Worm (Caenorhabditis elegans): ENCODE data around the gene Y102A11A.3.
"Not testable (repeated sequence)": the region's sequence is repeated elsewhere in the genome, so short reads cannot be mapped to it uniquely, and the experiment has no call there.

The Y102A11A.3 gene

ce11 chrX:2014521-2014920 is 4.4 kb upstream of the Y102A11A.3 start:
- TF ChIP-seq nhr-237 (tag; optimal IDR thresholded peaks at IDR 0.05) = no peak
- TF ChIP-seq sem-2 (GFP tag; optimal IDR thresholded peaks at IDR 0.05) = no peak
- TF ChIP-seq ces-1 (GFP tag; optimal IDR thresholded peaks at IDR 0.05) = no peak
- no peak for TF ChIP-seq mab-5 (tag; optimal IDR thresholded peaks at IDR 0.05)
- TF ChIP-seq elt-3 (tag; optimal IDR thresholded peaks at IDR 0.05) = no peak
- no peak for TF ChIP-seq flh-1 (GFP tag; optimal IDR thresholded peaks at IDR 0.05)
- no peak for TF ChIP-seq sptf-1 (tag; optimal IDR thresholded peaks at IDR 0.05)

ce11 chrX:2018211-2018610 is 737 bp upstream of the Y102A11A.3 start:
- TF ChIP-seq unc-120 (tag; optimal IDR thresholded peaks at IDR 0.05; ENCODE audit: poor library complexity, severe bottlenecking) (no peak), mab-5 (tag; optimal IDR thresholded peaks at IDR 0.05) (no peak), ceh-39 (tag; optimal IDR thresholded peaks at IDR 0.05) (no peak), lin-32 (GFP tag; optimal IDR thresholded peaks at IDR 0.05) (no peak), M03D4.4 (tag; optimal IDR thresholded peaks at IDR 0.05) (no peak), hlh-1 (tag; optimal IDR thresholded peaks at IDR 0.05) (no peak), ceh-83 (GFP tag; optimal IDR thresholded peaks at IDR 0.05) (no peak), tbx-8 (GFP tag; optimal IDR thresholded peaks at IDR 0.05) (no peak), lin-13 (tag; optimal IDR thresholded peaks at IDR 0.05) (no peak), nhr-28 (tag; optimal IDR thresholded peaks at IDR 0.05) (no peak)

ce11 chrX:2021558-2021957 is 2.6 kb downstream of the Y102A11A.3 start:
- TF ChIP-seq drap-1 (GFP tag; optimal IDR thresholded peaks at IDR 0.05) (no peak), nhr-2 (tag; optimal IDR thresholded peaks at IDR 0.05) (no peak), ceh-39 (tag; optimal IDR thresholded peaks at IDR 0.05) (no peak), unc-39 (tag; optimal IDR thresholded peaks at IDR 0.05) (no peak), snpc-4 (tag; optimal IDR thresholded peaks at IDR 0.05) (no peak), elt-3 (tag; optimal IDR thresholded peaks at IDR 0.05) (no peak), blmp-1 (tag; optimal IDR thresholded peaks at IDR 0.05) (no peak), mab-5 (tag; optimal IDR thresholded peaks at IDR 0.05) (no peak), unc-120 (tag; optimal IDR thresholded peaks at IDR 0.05; ENCODE audit: poor library complexity, severe bottlenecking) (no peak), ces-1 (GFP tag; optimal IDR thresholded peaks at IDR 0.05) (no peak), elt-1 (tag; optimal IDR thresholded peaks at IDR 0.05; ENCODE audit: borderline replicate concordance, insufficient read depth) (no peak), unc-62 (GFP tag; optimal IDR thresholded peaks at IDR 0.05) (no peak), ceh-43 (GFP tag; optimal IDR thresholded peaks at IDR 0.05) (no peak), lin-13 (tag; optimal IDR thresholded peaks at IDR 0.05) (no peak), nhr-28 (tag; optimal IDR thresholded peaks at IDR 0.05) (no peak), cnd-1 (tag; optimal IDR thresholded peaks at IDR 0.05) (no peak), mep-1 (tag; optimal IDR thresholded peaks at IDR 0.05) (no peak), ztf-11 (tag; optimal IDR thresholded peaks at IDR 0.05) (no peak), flh-1 (GFP tag; optimal IDR thresholded peaks at IDR 0.05) (no peak)

ce11 chrX:2026342-2026741 is 7.4 kb downstream of the Y102A11A.3 start, which contains the start of gene Y102A11A.2:
Gene Y102A11A.2 (plus strand): TSS chrX:2026642.
- TF ChIP-seq sem-2 (GFP tag; optimal IDR thresholded peaks at IDR 0.05); lsy-2 (tag; optimal IDR thresholded peaks at IDR 0.05); ceh-43 (GFP tag; optimal IDR thresholded peaks at IDR 0.05): not testable (repeated sequence)

- no peak for TF ChIP-seq ceh-83 (GFP tag; optimal IDR thresholded peaks at IDR 0.05)
- no peak for TF ChIP-seq mep-1 (tag; optimal IDR thresholded peaks at IDR 0.05)
- no peak for TF ChIP-seq drap-1 (GFP tag; optimal IDR thresholded peaks at IDR 0.05)
- TF ChIP-seq unc-62 (GFP tag; optimal IDR thresholded peaks at IDR 0.05) = no peak
- no peak for TF ChIP-seq bed-3 (GFP tag; optimal IDR thresholded peaks at IDR 0.05)
- TF ChIP-seq unc-120 (tag; optimal IDR thresholded peaks at IDR 0.05; ENCODE audit: poor library complexity, severe bottlenecking) = no peak
- no peak for TF ChIP-seq blmp-1 (tag; optimal IDR thresholded peaks at IDR 0.05)
- TF ChIP-seq elt-1 (tag; optimal IDR thresholded peaks at IDR 0.05; ENCODE audit: borderline replicate concordance, insufficient read depth) = no peak
- TF ChIP-seq flh-1 (GFP tag; optimal IDR thresholded peaks at IDR 0.05) = no peak
- TF ChIP-seq ceh-39 (tag; optimal IDR thresholded peaks at IDR 0.05) = no peak
- TF ChIP-seq cnd-1 (tag; optimal IDR thresholded peaks at IDR 0.05) = no peak
- TF ChIP-seq nhr-28 (tag; optimal IDR thresholded peaks at IDR 0.05) = no peak
- TF ChIP-seq sem-2 (GFP tag; optimal IDR thresholded peaks at IDR 0.05) = no peak
- no peak for TF ChIP-seq ceh-43 (GFP tag; optimal IDR thresholded peaks at IDR 0.05)
- TF ChIP-seq snpc-4 (tag; optimal IDR thresholded peaks at IDR 0.05) = no peak
- TF ChIP-seq nhr-237 (tag; optimal IDR thresholded peaks at IDR 0.05) = no peak
- no peak for TF ChIP-seq ces-1 (GFP tag; optimal IDR thresholded peaks at IDR 0.05)
- no peak for TF ChIP-seq tbx-8 (GFP tag; optimal IDR thresholded peaks at IDR 0.05)
These were observed 11.9 kb downstream of the Y102A11A.3 start for ce11 chrX:2030871-2031270.
